Worm (Caenorhabditis elegans) whole organism, L1 larva: ENCODE data around the gene T01B6.1.

Experiments
- C34B4.2 ChIP-seq: sonication (generic microtip); optimal IDR thresholded peaks from 2 replicates; lab custom pipeline; 2017; ENCODE audit warnings: mild to moderate bottlenecking, missing genetic modification characterization, missing compliant biosample characterization
- aha-1 ChIP-seq: fragments of 150-350 bp; optimal IDR thresholded peaks from 2 replicates; lab custom pipeline; 2014; ENCODE audit warnings: missing biosample characterization, missing genetic modification characterization
- alr-1 ChIP-seq: fragments of 200-800 bp; sonication (Bioruptor generic); optimal IDR thresholded peaks from 2 replicates; lab custom pipeline; 2018; ENCODE audit warnings: borderline replicate concordance, mild to moderate bottlenecking, missing genetic modification characterization, missing compliant biosample characterization
- aly-2 ChIP-seq: fragments of 150-350 bp; optimal IDR thresholded peaks from 2 replicates; lab custom pipeline; 2014; ENCODE audit warnings: missing biosample characterization, missing genetic modification characterization
- ama-1 ChIP-seq: fragments of 150-350 bp; optimal IDR thresholded peaks from 2 replicates; lab custom pipeline; 2014
- ceh-63 ChIP-seq: fragments of 200-800 bp; sonication (Bioruptor generic); optimal IDR thresholded peaks from 2 replicates; lab custom pipeline; 2018; ENCODE audit warnings: mild to moderate bottlenecking, missing genetic modification characterization, missing compliant biosample characterization
- ceh-8 ChIP-seq: fragments of 200-800 bp; sonication (Bioruptor generic); optimal IDR thresholded peaks from 2 replicates; lab custom pipeline; 2018; ENCODE audit warnings: mild to moderate bottlenecking, missing genetic modification characterization, moderate library complexity, missing compliant biosample characterization
- ceh-88 ChIP-seq: fragments of 200-800 bp; sonication (Bioruptor generic); IDR thresholded peaks from 2 replicates; pipeline ENCODE4 v1.3.6; 2022; ENCODE audit warnings: missing genetic modification characterization, missing compliant biosample characterization
- ceh-90 ChIP-seq: sonication (generic microtip); optimal IDR thresholded peaks from 2 replicates; lab custom pipeline; 2016; ENCODE audit warnings: missing genetic modification characterization, missing compliant biosample characterization
- ces-1 ChIP-seq: fragments of 150-350 bp; optimal IDR thresholded peaks from 2 replicates; lab custom pipeline; 2014; ENCODE audit warnings: missing biosample characterization, missing genetic modification reagents, missing genetic modification characterization
- dpl-1 ChIP-seq, 3 experiments: fragments of 150-350 bp in 2 of 3; sonication (generic microtip) in 1 of 3; optimal IDR thresholded peaks; 2 replicates each; lab custom pipeline; 2014 to 2017; ENCODE audit warnings: missing biosample characterization in 3 of 3, missing genetic modification characterization in 3 of 3, missing genetic modification reagents in 3 of 3
- dsc-1 ChIP-seq: sonication (generic microtip); optimal IDR thresholded peaks from 2 replicates; lab custom pipeline; 2016; ENCODE audit warnings: mild to moderate bottlenecking, missing genetic modification characterization, missing compliant biosample characterization
- efl-1 ChIP-seq, 4 experiments: fragments of 150-350 bp; optimal IDR thresholded peaks in 3 of 4; peaks in 1 of 4; 1 replicate in 1 of 4; 2 replicates in 3 of 4; lab custom pipeline; 2014; ENCODE audit warnings: missing biosample characterization in 2 of 4, missing genetic modification characterization in 2 of 4, missing genetic modification reagents in 2 of 4
- efl-3 ChIP-seq: fragments of 200-800 bp; sonication (Bioruptor generic); optimal IDR thresholded peaks from 2 replicates; lab custom pipeline; 2018; ENCODE audit warnings: mild to moderate bottlenecking, missing genetic modification characterization, missing compliant biosample characterization
- egl-13 ChIP-seq: sonication (generic microtip); optimal IDR thresholded peaks from 2 replicates; lab custom pipeline; 2016; ENCODE audit warnings: missing genotype, missing genetic modification reagents, missing genetic modification characterization, missing compliant biosample characterization
- ets-5 ChIP-seq: fragments of 200-800 bp; sonication (Bioruptor generic); IDR thresholded peaks from 2 replicates; pipeline ENCODE4 v1.3.6; 2022; ENCODE audit warnings: missing genetic modification characterization, missing compliant biosample characterization
- fkh-8 ChIP-seq: sonication (generic microtip); optimal IDR thresholded peaks from 2 replicates; lab custom pipeline; 2016; ENCODE audit warnings: mild to moderate bottlenecking, missing genetic modification characterization, missing compliant biosample characterization
- grh-1 ChIP-seq: fragments of 200-800 bp; sonication (Bioruptor generic); IDR thresholded peaks from 2 replicates; pipeline ENCODE4 v1.3.6; 2022; ENCODE audit warnings: missing genetic modification reagents, missing genetic modification characterization, missing compliant biosample characterization
- hlh-17 ChIP-seq: fragments of 200-800 bp; sonication (Bioruptor generic); optimal IDR thresholded peaks from 2 replicates; lab custom pipeline; 2018; ENCODE audit warnings: missing genetic modification characterization, mild to moderate bottlenecking, missing compliant biosample characterization, moderate library complexity, borderline replicate concordance
- hlh-4 ChIP-seq: sonication (generic microtip); optimal IDR thresholded peaks from 2 replicates; lab custom pipeline; 2016; ENCODE audit warnings: mild to moderate bottlenecking, missing genetic modification characterization, missing compliant biosample characterization
- jun-1 ChIP-seq: fragments of 150-350 bp; optimal IDR thresholded peaks from 2 replicates; lab custom pipeline; 2014; ENCODE audit warnings: missing biosample characterization, missing genetic modification reagents, missing genetic modification characterization
- lin-15B ChIP-seq: fragments of 150-350 bp; sonication (generic microtip); optimal IDR thresholded peaks from 3 replicates; lab custom pipeline; 2014; ENCODE audit warnings: missing biosample characterization, missing genetic modification characterization
- lin-35 ChIP-seq, 2 experiments: fragments of 150-350 bp; optimal IDR thresholded peaks; 2 replicates each; lab custom pipeline; 2014; ENCODE audit warnings: missing biosample characterization in 2 of 2, missing genetic modification characterization in 2 of 2, missing genetic modification reagents in 2 of 2
- lin-39 ChIP-seq: fragments of 150-350 bp; optimal IDR thresholded peaks from 2 replicates; lab custom pipeline; 2014; ENCODE audit warnings: missing biosample characterization, missing genetic modification reagents, missing genetic modification characterization
- lir-3 ChIP-seq: sonication (generic microtip); optimal IDR thresholded peaks from 2 replicates; lab custom pipeline; 2016; ENCODE audit warnings: mild to moderate bottlenecking, missing genetic modification characterization, moderate library complexity, missing compliant biosample characterization; ENCODE audit not compliant: poor library complexity
- mab-9 ChIP-seq: fragments of 200-800 bp; sonication (Bioruptor generic); IDR thresholded peaks from 2 replicates; pipeline ENCODE4 v1.3.6; 2022; ENCODE audit warnings: missing genetic modification reagents, missing genetic modification characterization, missing compliant biosample characterization
- mdl-1 ChIP-seq, 2 experiments: fragments of 150-350 bp; optimal IDR thresholded peaks; 2 replicates each; lab custom pipeline; 2014 to 2017; ENCODE audit warnings: missing biosample characterization in 2 of 2, missing genetic modification characterization in 2 of 2, inconsistent platforms in 1 of 2
- nhr-11 ChIP-seq: fragments of 150-350 bp; optimal IDR thresholded peaks from 2 replicates; lab custom pipeline; 2014; ENCODE audit warnings: missing biosample characterization, missing genetic modification characterization
- nhr-19 ChIP-seq: fragments of 200-800 bp; sonication (Bioruptor generic); conservative IDR thresholded peaks from 2 replicates; pipeline ENCODE4 v1.3.6; 2022; ENCODE audit warnings: missing genetic modification characterization, missing compliant biosample characterization
- nhr-28 ChIP-seq: fragments of 150-350 bp; optimal IDR thresholded peaks from 2 replicates; lab custom pipeline; 2014; ENCODE audit warnings: missing biosample characterization, missing genetic modification characterization
- nhr-71 ChIP-seq: sonication (generic microtip); optimal IDR thresholded peaks from 2 replicates; lab custom pipeline; 2016; ENCODE audit warnings: mild to moderate bottlenecking, missing genetic modification characterization, moderate library complexity, missing compliant biosample characterization
- nhr-76 ChIP-seq: sonication (generic microtip); optimal IDR thresholded peaks from 2 replicates; lab custom pipeline; 2017; ENCODE audit warnings: missing biosample characterization, missing genetic modification characterization
- nhr-77 ChIP-seq: fragments of 150-350 bp; optimal IDR thresholded peaks from 2 replicates; lab custom pipeline; 2014; ENCODE audit warnings: missing biosample characterization, missing genetic modification characterization
- nhr-85 ChIP-seq: sonication (generic microtip); peaks from one replicate; lab custom pipeline; 2016; ENCODE audit warnings: missing genetic modification characterization, inconsistent platforms, missing compliant biosample characterization
- nhr-90 ChIP-seq: sonication (generic microtip); optimal IDR thresholded peaks from 2 replicates; lab custom pipeline; 2016; ENCODE audit warnings: mild to moderate bottlenecking, missing genetic modification characterization, missing compliant biosample characterization; ENCODE audit not compliant: poor library complexity
- pqm-1 ChIP-seq: sonication (generic microtip); optimal IDR thresholded peaks from 3 replicates; lab custom pipeline; 2017; ENCODE audit warnings: missing biosample characterization, missing genetic modification characterization
- rnt-1 ChIP-seq: sonication (generic microtip); optimal IDR thresholded peaks from 2 replicates; lab custom pipeline; 2016; ENCODE audit warnings: mild to moderate bottlenecking, missing genetic modification characterization, moderate library complexity, missing compliant biosample characterization
- snpc-4 ChIP-seq: fragments of 150-350 bp; optimal IDR thresholded peaks from 2 replicates; lab custom pipeline; 2014; ENCODE audit warnings: missing biosample characterization, missing genetic modification characterization
- snu-23 ChIP-seq: sonication (generic microtip); optimal IDR thresholded peaks from 2 replicates; lab custom pipeline; 2016; ENCODE audit warnings: missing genetic modification characterization, missing compliant biosample characterization
- sup-37 ChIP-seq: fragments of 200-800 bp; sonication (Bioruptor generic); optimal IDR thresholded peaks from 2 replicates; lab custom pipeline; 2018; ENCODE audit warnings: mild to moderate bottlenecking, missing genetic modification characterization, missing compliant biosample characterization
- swsn-7 ChIP-seq: sonication (generic microtip); optimal IDR thresholded peaks from 2 replicates; lab custom pipeline; 2016; ENCODE audit warnings: missing genetic modification characterization, missing compliant biosample characterization
- tbx-2 ChIP-seq: sonication (generic microtip); optimal IDR thresholded peaks from 2 replicates; lab custom pipeline; 2016; ENCODE audit warnings: missing genetic modification characterization, missing compliant biosample characterization
- unc-130 ChIP-seq: fragments of 150-350 bp; optimal IDR thresholded peaks from 2 replicates; lab custom pipeline; 2017; ENCODE audit warnings: missing biosample characterization, missing genetic modification characterization, inconsistent platforms
- unc-86 ChIP-seq: sonication (generic microtip); optimal IDR thresholded peaks from 2 replicates; lab custom pipeline; 2016; ENCODE audit warnings: missing genetic modification characterization, missing compliant biosample characterization
- vab-15 ChIP-seq: sonication (generic microtip); optimal IDR thresholded peaks from 2 replicates; lab custom pipeline; 2017; ENCODE audit warnings: missing genotype, mild to moderate bottlenecking, missing genetic modification characterization, missing compliant biosample characterization
- xbp-1 ChIP-seq: sonication (generic microtip); optimal IDR thresholded peaks from 2 replicates; lab custom pipeline; 2016; ENCODE audit warnings: missing genetic modification characterization, missing compliant biosample characterization
- zag-1 ChIP-seq: fragments of 150-350 bp; optimal IDR thresholded peaks from 2 replicates; lab custom pipeline; 2014; ENCODE audit warnings: missing biosample characterization, missing genetic modification characterization
- zip-4 ChIP-seq: fragments of 200-800 bp; sonication (Bioruptor generic); optimal IDR thresholded peaks from 2 replicates; lab custom pipeline; 2018; ENCODE audit warnings: mild to moderate bottlenecking, missing genetic modification characterization, moderate library complexity, missing compliant biosample characterization
- ztf-11 ChIP-seq, 2 experiments: sonication (generic microtip); optimal IDR thresholded peaks; 2 replicates each; lab custom pipeline; 2016 to 2017; ENCODE audit warnings: missing genetic modification characterization in 2 of 2, missing biosample characterization in 1 of 2, missing compliant biosample characterization in 1 of 2
- ztf-4 ChIP-seq: fragments of 150-350 bp; optimal IDR thresholded peaks from 2 replicates; lab custom pipeline; 2014; ENCODE audit warnings: missing biosample characterization, missing genetic modification characterization

Gene T01B6.1

ce11 chrX:2321758-2322157, 13.7 kb upstream of the T01B6.1 start (continued):
- TF ChIP-seq dsc-1 (tag; lab: Kevin White, UChicago) (peak; percentile 11), aly-2 (no peak), efl-3 (no peak), snu-23 (GFP tag; lab: Kevin White, UChicago) (peak; percentile 35), hlh-17 (GFP tag; lab: Kevin White, UChicago) (no peak), snpc-4 (no peak), lin-15B (tag; lab: Kevin White, UChicago) (no peak), ceh-8 (GFP tag; lab: Kevin White, UChicago) (peak; percentile 60), lir-3 (tag; lab: Kevin White, UChicago) (no peak), nhr-71 (peak; percentile 44), unc-86 (tag; lab: Kevin White, UChicago) (no peak), zag-1 (tag; lab: Kevin White, UChicago) (no peak), dpl-1 (GFP tag; optimal IDR thresholded peaks at IDR 0.05; lab: Kevin White, UChicago) (no peak), pqm-1 (tag; lab: Kevin White, UChicago) (no peak), vab-15 (tag; lab: Kevin White, UChicago) (peak; percentile 28), ztf-11 (tag; optimal IDR thresholded peaks at IDR 0.05; lab: Kevin White, UChicago) (peak in 1 of 2 experiments; percentile 28), ama-1 (lab: Kevin White, UChicago) (no peak)

DNA sequence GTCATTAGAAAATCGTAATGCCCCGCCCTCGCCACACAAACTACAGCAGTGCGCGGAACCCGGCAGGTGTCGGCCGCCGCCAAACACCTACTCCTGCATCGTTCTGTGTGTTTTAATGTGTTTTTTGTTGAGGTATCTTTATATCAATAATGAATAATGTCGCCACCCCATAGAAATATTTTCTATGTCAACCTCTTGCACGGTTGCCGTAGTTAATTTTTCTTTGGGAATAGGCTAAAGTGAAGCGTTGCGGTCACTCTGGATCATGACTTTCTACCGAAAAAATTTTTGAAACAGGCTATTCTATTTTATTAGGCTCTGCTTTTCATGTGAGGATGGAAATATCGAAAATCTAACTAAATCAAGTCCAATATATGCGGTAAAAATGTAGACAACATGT, 6.6 kb upstream of the T01B6.1 start:
- TF ChIP-seq aha-1 (tag; lab: Kevin White, UChicago) (no peak), ceh-90 (tag; lab: Kevin White, UChicago) (no peak), ceh-63 (GFP tag; lab: Kevin White, UChicago) (no peak), nhr-90 (tag; lab: Kevin White, UChicago) (peak; percentile 77), egl-13 (tag; lab: Kevin White, UChicago) (no peak), nhr-76 (tag; lab: Kevin White, UChicago) (no peak), ces-1 (GFP tag; lab: Kevin White, UChicago) (no peak), nhr-77 (no peak), alr-1 (tag; lab: Kevin White, UChicago) (no peak), efl-3 (no peak), C34B4.2 (tag; lab: Kevin White, UChicago) (no peak), swsn-7 (tag; lab: Kevin White, UChicago) (peak; percentile 48), nhr-11 (tag; lab: Kevin White, UChicago) (no peak), nhr-85 (tag; lab: Kevin White, UChicago) (peak; percentile 74), mdl-1 (tag; optimal IDR thresholded peaks at IDR 0.05; lab: Kevin White, UChicago) (no peak), unc-86 (tag; lab: Kevin White, UChicago) (no peak), nhr-28 (tag; lab: Kevin White, UChicago) (no peak), lin-35 (GFP tag; optimal IDR thresholded peaks at IDR 0.05; lab: Kevin White, UChicago) (no peak), vab-15 (tag; lab: Kevin White, UChicago) (no peak), zip-4 (GFP tag; lab: Kevin White, UChicago) (no peak), ama-1 (lab: Kevin White, UChicago) (no peak), lin-39 (tag; lab: Kevin White, UChicago) (peak; percentile 27), rnt-1 (tag; lab: Kevin White, UChicago) (peak; percentile 51), jun-1 (tag; lab: Kevin White, UChicago) (no peak), ztf-4 (tag; lab: Kevin White, UChicago) (no peak), nhr-19 (GFP tag; lab: Robert Waterston, UW) (peak; percentile 75), snpc-4 (peak; percentile 98), grh-1 (0 out of 2 replicates have a peak, but pooled peaks have one; percentile 22), hlh-4 (tag; lab: Kevin White, UChicago) (no peak), sup-37 (GFP tag; lab: Kevin White, UChicago) (no peak), ceh-88 (GFP tag; lab: Robert Waterston, UW) (no peak), fkh-8 (tag; lab: Kevin White, UChicago) (no peak), lin-15B (tag; lab: Kevin White, UChicago) (no peak), lir-3 (tag; lab: Kevin White, UChicago) (no peak), xbp-1 (tag; lab: Kevin White, UChicago) (no peak), snu-23 (GFP tag; lab: Kevin White, UChicago) (peak; percentile 62), tbx-2 (tag; lab: Kevin White, UChicago) (peak; percentile 11), ets-5 (GFP tag; lab: Robert Waterston, UW) (no peak), unc-130 (tag; lab: Kevin White, UChicago) (no peak), efl-1 (optimal IDR thresholded peaks at IDR 0.05; lab: Kevin White, UChicago) (no peak), efl-1 (GFP tag; optimal IDR thresholded peaks at IDR 0.05 in 1 of 2; lab: Kevin White, UChicago) (peak in 1 of 2 experiments; percentile 80), hlh-17 (GFP tag; lab: Kevin White, UChicago) (no peak), mab-9 (GFP tag; lab: Robert Waterston, UW) (no peak)
